Worm (Caenorhabditis elegans): ENCODE results near the gene set-21.
A peak's percentile ranks its signal among the peaks of the same experiment; 100 is the strongest.

ce11 chrIV:4407055-4407461 lies 16.4 kb downstream of the set-21 start:
- TF ChIP-seq nhr-28 (tag; optimal IDR thresholded peaks at IDR 0.05) (no peak), nhr-76 (tag; optimal IDR thresholded peaks at IDR 0.05) (no peak), egl-27 (tag; optimal IDR thresholded peaks at IDR 0.05) (no peak), ceh-16 (tag; optimal IDR thresholded peaks at IDR 0.05) (no peak), nhr-237 (tag; optimal IDR thresholded peaks at IDR 0.05) (no peak), ama-1 (optimal IDR thresholded peaks at IDR 0.05) (peak; percentile 37), pqm-1 (tag; optimal IDR thresholded peaks at IDR 0.05) (peak; percentile 88), R02D3.7 (tag; optimal IDR thresholded peaks at IDR 0.05) (no peak)

All from whole organism, L3 larva.